Fruit fly (Drosophila melanogaster): ENCODE data around the gene Fuca.

Fuca gene

DNA sequence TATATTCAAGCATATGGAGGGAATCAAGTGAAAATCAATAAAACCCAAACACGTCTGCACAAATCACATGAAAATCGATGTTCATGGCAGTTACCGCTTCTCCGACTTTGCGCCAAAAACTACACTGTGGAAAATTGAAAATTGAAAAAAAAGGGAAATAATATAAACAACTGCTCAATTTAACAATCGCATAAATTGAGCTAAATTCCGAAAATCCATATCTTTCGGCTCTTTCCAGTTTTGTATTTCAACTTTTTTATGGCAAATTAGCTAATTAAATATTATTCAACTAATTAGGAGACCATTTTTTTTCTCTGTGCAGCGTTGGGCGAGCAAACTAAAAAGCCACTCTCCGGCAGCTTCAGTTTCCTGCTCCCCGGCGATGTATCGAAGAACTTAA is 38.0 kb downstream of the Fuca start (continued):
- no peak for TF ChIP-seq trem (tag; optimal IDR thresholded peaks at IDR 0.05)
- TF ChIP-seq CG8765 (GFP tag; IDR thresholded peaks at IDR 0.05) = no peak
- no peak for TF ChIP-seq chif (GFP tag; optimal IDR thresholded peaks at IDR 0.05)
- peak; percentile 57 for TF ChIP-seq CG10979 (tag; optimal IDR thresholded peaks at IDR 0.05)
- no peak; the same call in 1 of the 2 replicates for TF ChIP-seq CG32532 (GFP tag; IDR thresholded peaks at IDR 0.05)
- peak in 1 of 2 experiments; percentile 20 for TF ChIP-seq bsh (GFP tag; optimal IDR thresholded peaks at IDR 0.05)
- no peak for TF ChIP-seq salm (tag; optimal IDR thresholded peaks at IDR 0.05)
- TF ChIP-seq mirr (GFP tag; optimal IDR thresholded peaks at IDR 0.05) = no peak
- TF ChIP-seq CG10274 (GFP tag; optimal IDR thresholded peaks at IDR 0.05) = no peak
- no peak for TF ChIP-seq CG10431 (GFP tag; optimal IDR thresholded peaks at IDR 0.05)
- TF ChIP-seq HHEX (GFP tag; optimal IDR thresholded peaks at IDR 0.05) = no peak
- no peak for TF ChIP-seq CG4707 (GFP tag; optimal IDR thresholded peaks at IDR 0.05)
- TF ChIP-seq CG9437 (GFP tag; optimal IDR thresholded peaks at IDR 0.05) = no peak
- no peak for TF ChIP-seq CG8290 (GFP tag; optimal IDR thresholded peaks at IDR 0.05)
- TF ChIP-seq CG8290 (tag; optimal IDR thresholded peaks at IDR 0.05) = no peak
- peak; percentile 8 for TF ChIP-seq CG10267 (tag; optimal IDR thresholded peaks at IDR 0.05)
- no peak for TF ChIP-seq Doc3 (GFP tag; IDR thresholded peaks at IDR 0.05; ENCODE audit: partially characterized antibody)
- peak; percentile 44 for TF ChIP-seq Asciz (GFP tag; optimal IDR thresholded peaks at IDR 0.05)
- TF ChIP-seq Chrac-16 (GFP tag; optimal IDR thresholded peaks at IDR 0.05) = no peak
- peak in 1 of 2 experiments; percentile 33 for TF ChIP-seq Eip74EF (GFP tag; optimal IDR thresholded peaks at IDR 0.05)
- TF ChIP-seq CG10147 (GFP tag; optimal IDR thresholded peaks at IDR 0.05) = peak; percentile 16
- no peak for TF ChIP-seq CG12219 (GFP tag; optimal IDR thresholded peaks at IDR 0.05)
- no peak for TF ChIP-seq ems (GFP tag; optimal IDR thresholded peaks at IDR 0.05)
- no peak for TF ChIP-seq Lpt (GFP tag; optimal IDR thresholded peaks at IDR 0.05)
- TF ChIP-seq CG12744 (GFP tag; optimal IDR thresholded peaks at IDR 0.05) = no peak
- no peak for TF ChIP-seq CG1647 (GFP tag; optimal IDR thresholded peaks at IDR 0.05)
- peak; percentile 82 for TF ChIP-seq onecut (GFP tag; IDR thresholded peaks at IDR 0.05)
- TF ChIP-seq her (GFP tag; optimal IDR thresholded peaks at IDR 0.05) = no peak
- TF ChIP-seq crc (GFP tag; optimal IDR thresholded peaks at IDR 0.05) = no peak
- peak; percentile 42 for TF ChIP-seq CG4820 (GFP tag; optimal IDR thresholded peaks at IDR 0.05)
- TF ChIP-seq org-1 (GFP tag; optimal IDR thresholded peaks at IDR 0.05) = peak; percentile 11
- no peak for TF ChIP-seq insv (GFP tag; optimal IDR thresholded peaks at IDR 0.05)
- no peak for TF ChIP-seq CG34422 (GFP tag; IDR thresholded peaks at IDR 0.05)
- peak; percentile 48 for TF ChIP-seq CG14441 (GFP tag; IDR thresholded peaks at IDR 0.05)
- TF ChIP-seq Hr3 (GFP tag; optimal IDR thresholded peaks at IDR 0.05) = no peak
- peak; percentile 35 for TF ChIP-seq CG7839 (tag; optimal IDR thresholded peaks at IDR 0.05)
- TF ChIP-seq CG13624 (GFP tag; optimal IDR thresholded peaks at IDR 0.05) = no peak
- peak; percentile 33 for TF ChIP-seq CG17829 (tag; optimal IDR thresholded peaks at IDR 0.05)
- peak; percentile 45 for TF ChIP-seq CG3281 (GFP tag; optimal IDR thresholded peaks at IDR 0.05)
- no peak for TF ChIP-seq tap (tag; optimal IDR thresholded peaks at IDR 0.05)
- peak in 1 of 2 experiments; percentile 10 for TF ChIP-seq dpn (GFP tag; optimal IDR thresholded peaks at IDR 0.05)
- peak; percentile 52 for TF ChIP-seq fd96Cb (tag; optimal IDR thresholded peaks at IDR 0.05)
- TF ChIP-seq Hmr (GFP tag; optimal IDR thresholded peaks at IDR 0.05) = peak; percentile 23
- TF ChIP-seq CG13775 (GFP tag; optimal IDR thresholded peaks at IDR 0.05) = no peak
- no peak for TF ChIP-seq Adf1 (GFP tag; IDR thresholded peaks at IDR 0.05)
- TF ChIP-seq CG4404 (GFP tag; IDR thresholded peaks at IDR 0.05) = no peak
- TF ChIP-seq ab (GFP tag; optimal IDR thresholded peaks at IDR 0.05) = no peak
- TF ChIP-seq CG2889 (GFP tag; IDR thresholded peaks at IDR 0.05) = no peak
- peak; percentile 27 for TF ChIP-seq CG18262 (tag; optimal IDR thresholded peaks at IDR 0.05)
- TF ChIP-seq Aef1 (GFP tag; IDR thresholded peaks at IDR 0.05) = no peak
- peak; percentile 34 for TF ChIP-seq CoRest (tag; optimal IDR thresholded peaks at IDR 0.05)
- no peak for TF ChIP-seq Mrtf (GFP tag; IDR thresholded peaks at IDR 0.05)
